Worm (Caenorhabditis elegans) whole organism, mixed stage, embryonic: Measurements from ENCODE around the gene H17B01.5.

Experiments
- blmp-1 ChIP-seq: fragments of 150-350 bp; optimal IDR thresholded peaks from 2 replicates; lab custom pipeline; 2014; ENCODE audit warnings: missing biosample characterization, missing genetic modification characterization
- elt-3 ChIP-seq: fragments of 150-350 bp; optimal IDR thresholded peaks from 2 replicates; lab custom pipeline; 2014; ENCODE audit warnings: missing biosample characterization, missing genetic modification characterization
- lin-13 ChIP-seq: fragments of 150-350 bp; optimal IDR thresholded peaks from 2 replicates; lab custom pipeline; 2014; ENCODE audit warnings: missing biosample characterization, missing genetic modification characterization
- lsy-2 ChIP-seq: fragments of 150-350 bp; optimal IDR thresholded peaks from 2 replicates; lab custom pipeline; 2014; ENCODE audit warnings: missing biosample characterization, missing genetic modification characterization
- mep-1 ChIP-seq: fragments of 150-350 bp; optimal IDR thresholded peaks from 2 replicates; lab custom pipeline; 2017; ENCODE audit warnings: missing biosample characterization, missing genetic modification reagents, missing genetic modification characterization, inconsistent platforms
- mls-2 ChIP-seq: sonication (generic microtip); optimal IDR thresholded peaks from 2 replicates; lab custom pipeline; 2016; ENCODE audit warnings: mild to moderate bottlenecking, missing genetic modification characterization, moderate library complexity, missing compliant biosample characterization
- nhr-28 ChIP-seq: fragments of 150-350 bp; optimal IDR thresholded peaks from 2 replicates; lab custom pipeline; 2014; ENCODE audit warnings: missing biosample characterization, missing genetic modification characterization
- nhr-76 ChIP-seq: sonication (generic microtip); optimal IDR thresholded peaks from 2 replicates; lab custom pipeline; 2017; ENCODE audit warnings: missing biosample characterization, missing genetic modification characterization
- tbx-8 ChIP-seq: fragments of 200-800 bp; sonication (Bioruptor generic); optimal IDR thresholded peaks from 2 replicates; lab custom pipeline; 2018; ENCODE audit warnings: mild to moderate bottlenecking, missing genetic modification characterization, moderate library complexity, missing compliant biosample characterization
- zip-8 ChIP-seq: fragments of 150-350 bp; optimal IDR thresholded peaks from 2 replicates; lab custom pipeline; 2014; ENCODE audit warnings: missing biosample characterization, missing genetic modification characterization

- TF ChIP-seq nhr-28 (tag; lab: Kevin White, UChicago) (no peak), nhr-76 (no peak), mls-2 (tag; lab: Kevin White, UChicago) (no peak), elt-3 (tag; lab: Kevin White, UChicago) (no peak), blmp-1 (tag; lab: Kevin White, UChicago) (no peak), lin-13 (tag; lab: Kevin White, UChicago) (no peak), lsy-2 (tag; lab: Kevin White, UChicago) (no peak), tbx-8 (no peak), zip-8 (tag; lab: Kevin White, UChicago) (no peak), mep-1 (tag; lab: Kevin White, UChicago) (no peak)
Observed at ce11 chrII:1504266-1504665, 30.9 kb upstream of the H17B01.5 start, which contains the start of gene fdgt-1.
